Worm (Caenorhabditis elegans) whole organism, late embryonic: Measurements from ENCODE around the gene F13E9.9.

Experiments used
- C08G9.2 ChIP-seq: sonication (generic microtip); optimal IDR thresholded peaks from 2 replicates; lab custom pipeline; 2016; ENCODE audit warnings: mild to moderate bottlenecking, missing genetic modification characterization, moderate library complexity, missing compliant biosample characterization
- ama-1 ChIP-seq: fragments of 150-350 bp; optimal IDR thresholded peaks from 2 replicates; lab custom pipeline; 2014
- ceh-6 ChIP-seq: fragments of 200-800 bp; sonication (Bioruptor generic); optimal IDR thresholded peaks from 2 replicates; lab custom pipeline; 2018; ENCODE audit warnings: mild to moderate bottlenecking, missing genetic modification characterization, missing compliant biosample characterization
- dve-1 ChIP-seq: sonication (generic microtip); optimal IDR thresholded peaks from 2 replicates; lab custom pipeline; 2017; ENCODE audit warnings: antibody characterized with exemption, mild to moderate bottlenecking, missing genetic modification characterization, missing compliant biosample characterization
- elt-2 ChIP-seq: sonication (generic microtip); optimal IDR thresholded peaks from 2 replicates; lab custom pipeline; 2016; ENCODE audit warnings: missing genetic modification reagents, missing genetic modification characterization, missing compliant biosample characterization
- fkh-10 ChIP-seq: fragments of 150-350 bp; optimal IDR thresholded peaks from 2 replicates; lab custom pipeline; 2014; ENCODE audit warnings: missing biosample characterization, missing genetic modification reagents, missing genetic modification characterization
- fkh-6 ChIP-seq: sonication (generic microtip); optimal IDR thresholded peaks from 2 replicates; lab custom pipeline; 2016; ENCODE audit warnings: missing genetic modification characterization, missing compliant biosample characterization
- lin-11 ChIP-seq: fragments of 200-800 bp; sonication (Bioruptor generic); optimal IDR thresholded peaks from 2 replicates; lab custom pipeline; 2018; ENCODE audit warnings: mild to moderate bottlenecking, missing genetic modification characterization, missing compliant biosample characterization
- odd-2 ChIP-seq: sonication (generic microtip); optimal IDR thresholded peaks from 2 replicates; lab custom pipeline; 2017; ENCODE audit warnings: antibody characterized with exemption, mild to moderate bottlenecking, missing genetic modification characterization, missing compliant biosample characterization
- pax-1 ChIP-seq: fragments of 150-350 bp; optimal IDR thresholded peaks from 2 replicates; lab custom pipeline; 2014; ENCODE audit warnings: missing biosample characterization, missing genetic modification characterization
- rnt-1 ChIP-seq: sonication (generic microtip); optimal IDR thresholded peaks from 2 replicates; lab custom pipeline; 2016; ENCODE audit warnings: missing genetic modification characterization, missing compliant biosample characterization
- syd-9 ChIP-seq: sonication (generic microtip); optimal IDR thresholded peaks from 2 replicates; lab custom pipeline; 2016; ENCODE audit warnings: mild to moderate bottlenecking, missing genetic modification characterization, moderate library complexity, missing compliant biosample characterization
- unc-86 ChIP-seq: sonication (generic microtip); optimal IDR thresholded peaks from 2 replicates; lab custom pipeline; 2016; ENCODE audit warnings: missing genetic modification characterization, missing compliant biosample characterization

- TF ChIP-seq unc-86 (tag; lab: Kevin White, UChicago): no peak
- TF ChIP-seq rnt-1 (tag; lab: Kevin White, UChicago): no peak
- TF ChIP-seq fkh-10 (GFP tag; lab: Kevin White, UChicago): no peak
- TF ChIP-seq dve-1 (tag; lab: Kevin White, UChicago): no peak
- no peak for TF ChIP-seq syd-9 (tag; lab: Kevin White, UChicago)
- no peak for TF ChIP-seq ama-1 (lab: Kevin White, UChicago)
- no peak for TF ChIP-seq fkh-6 (tag; lab: Kevin White, UChicago)
- TF ChIP-seq elt-2 (tag; lab: Kevin White, UChicago): no peak
- no peak for TF ChIP-seq lin-11 (tag; lab: Kevin White, UChicago)
- TF ChIP-seq C08G9.2: no peak
- no peak for TF ChIP-seq odd-2 (tag; lab: Kevin White, UChicago)
- no peak for TF ChIP-seq ceh-6 (GFP tag; lab: Kevin White, UChicago)
- TF ChIP-seq pax-1 (tag; lab: Kevin White, UChicago): no peak
These were observed 43.9 kb downstream of the F13E9.9 start, which contains the start of gene T11G6.3 for ce11 chrIV:10855049-10855448.
